Worm (Caenorhabditis elegans): ENCODE results near the gene F39C12.1.

ce11 chrX:4861413-4861812, 8.4 kb upstream of the F39C12.1 start:
- TF ChIP-seq nhr-237 (tag; optimal IDR thresholded peaks at IDR 0.05): no peak
- no peak for TF ChIP-seq nhr-28 (tag; optimal IDR thresholded peaks at IDR 0.05)
- TF ChIP-seq nhr-12 (tag; optimal IDR thresholded peaks at IDR 0.05): no peak

All from whole organism, L3 larva.